Fruit fly (Drosophila melanogaster) whole organism, embryonic: ENCODE measurements around the gene Kah.

ENCODE experiments used
- CG10147 ChIP-seq: fragments of 200-800 bp; sonication (Bioruptor generic); optimal IDR thresholded peaks from 2 replicates; lab custom pipeline; 2019; ENCODE audit warnings: missing biosample characterization, mild to moderate bottlenecking, missing genetic modification characterization, moderate library complexity
- CG12659 ChIP-seq: fragments of 200-800 bp; sonication (Bioruptor generic); optimal IDR thresholded peaks from 3 replicates; lab custom pipeline; 2017; ENCODE audit warnings: mild to moderate bottlenecking, missing biosample characterization, missing genetic modification reagents, missing genetic modification characterization
- CG13775 ChIP-seq: fragments of 200-800 bp; sonication (Bioruptor generic); optimal IDR thresholded peaks from 3 replicates; lab custom pipeline; 2017; ENCODE audit warnings: missing biosample characterization, mild to moderate bottlenecking, missing genetic modification characterization
- CG14050 ChIP-seq: fragments of 200-800 bp; sonication (Bioruptor generic); IDR thresholded peaks from 3 replicates; pipeline ENCODE4 v1.3.6; 2022; ENCODE audit warnings: missing biosample characterization, missing genetic modification characterization
- CG14441 ChIP-seq: fragments of 200-800 bp; sonication (Bioruptor generic); IDR thresholded peaks from 2 replicates; pipeline ENCODE4 v1.3.6; 2022; ENCODE audit warnings: missing biosample characterization, missing genetic modification characterization
- CG15514 ChIP-seq: fragments of 200-800 bp; sonication (Bioruptor generic); optimal IDR thresholded peaks from 3 replicates; lab custom pipeline; 2017; ENCODE audit warnings: missing biosample characterization, missing genetic modification characterization, mild to moderate bottlenecking, moderate library complexity, missing genetic modification reagents
- CG1602 ChIP-seq: fragments of 200-800 bp; sonication (Bioruptor generic); optimal IDR thresholded peaks from 3 replicates; lab custom pipeline; 2016; ENCODE audit warnings: missing biosample characterization, missing genetic modification characterization
- CG16863 ChIP-seq: fragments of 200-800 bp; sonication (Bioruptor generic); optimal IDR thresholded peaks from 3 replicates; lab custom pipeline; 2016; ENCODE audit warnings: missing biosample characterization, missing genetic modification characterization
- CG17829 ChIP-seq: fragments of 200-800 bp; optimal IDR thresholded peaks from 2 replicates; lab custom pipeline; 2019; ENCODE audit warnings: missing biosample characterization, mild to moderate bottlenecking, missing genetic modification characterization, moderate library complexity
- CG18764 ChIP-seq: fragments of 200-800 bp; sonication (Bioruptor generic); optimal IDR thresholded peaks from 3 replicates; lab custom pipeline; 2016; ENCODE audit warnings: missing biosample characterization, missing genetic modification characterization
- CG2202 ChIP-seq: fragments of 200-800 bp; sonication (Bioruptor generic); optimal IDR thresholded peaks from 2 replicates; lab custom pipeline; 2018; ENCODE audit warnings: missing biosample characterization, mild to moderate bottlenecking, missing genetic modification characterization
- CG3065 ChIP-seq: fragments of 200-800 bp; sonication (Bioruptor generic); optimal IDR thresholded peaks from 2 replicates; lab custom pipeline; 2016; ENCODE audit warnings: missing biosample characterization, missing genetic modification characterization
- CG32772 ChIP-seq: fragments of 200-800 bp; sonication (Bioruptor generic); IDR thresholded peaks from 2 replicates; pipeline ENCODE4 v1.3.6; 2022; ENCODE audit warnings: missing biosample characterization, missing genetic modification characterization
- CG34224 ChIP-seq: fragments of 200-800 bp; sonication (Bioruptor generic); IDR thresholded peaks from 3 replicates; pipeline ENCODE4 v1.3.6; 2022; ENCODE audit warnings: missing biosample characterization, missing genetic modification characterization; ENCODE audit not compliant: partially characterized antibody
- CG3847 ChIP-seq: fragments of 200-800 bp; sonication (Bioruptor generic); IDR thresholded peaks from 2 replicates; pipeline ENCODE4 v1.3.6; 2022; ENCODE audit warnings: missing biosample characterization, missing genetic modification characterization
- CG6813 ChIP-seq: fragments of 200-800 bp; sonication (Bioruptor generic); optimal IDR thresholded peaks from 2 replicates; lab custom pipeline; 2017; ENCODE audit warnings: missing biosample characterization, missing genetic modification characterization, mild to moderate bottlenecking, moderate library complexity, missing genetic modification reagents
- CG7372 ChIP-seq: fragments of 200-800 bp; sonication (Bioruptor generic); IDR thresholded peaks from 2 replicates; pipeline ENCODE4 v1.3.6; 2022; ENCODE audit warnings: missing biosample characterization, missing genetic modification characterization
- CG7786 ChIP-seq: fragments of 200-800 bp; sonication (Bioruptor generic); optimal IDR thresholded peaks from 2 replicates; lab custom pipeline; 2016; ENCODE audit warnings: missing biosample characterization, missing genetic modification characterization
- CG7928 ChIP-seq: fragments of 200-800 bp; sonication (Bioruptor generic); optimal IDR thresholded peaks from 2 replicates; lab custom pipeline; 2017; ENCODE audit warnings: missing biosample characterization, mild to moderate bottlenecking, missing genetic modification characterization
- CG8281 ChIP-seq: fragments of 200-800 bp; sonication (Bioruptor generic); optimal IDR thresholded peaks from 2 replicates; lab custom pipeline; 2018; ENCODE audit warnings: missing biosample characterization, mild to moderate bottlenecking, missing genetic modification characterization, moderate library complexity
- CG9817 ChIP-seq: fragments of 200-800 bp; sonication (Bioruptor generic); optimal IDR thresholded peaks from 2 replicates; lab custom pipeline; 2018; ENCODE audit warnings: missing biosample characterization, mild to moderate bottlenecking, missing genetic modification characterization, moderate library complexity
- Camta ChIP-seq: fragments of 200-800 bp; sonication (Bioruptor generic); optimal IDR thresholded peaks from 2 replicates; lab custom pipeline; 2016; ENCODE audit warnings: missing biosample characterization, missing genetic modification characterization
- HLH4C ChIP-seq: fragments of 200-800 bp; sonication (Bioruptor generic); IDR thresholded peaks from 3 replicates; pipeline ENCODE4 v1.3.6; 2022; ENCODE audit warnings: missing biosample characterization, missing genetic modification characterization; ENCODE audit not compliant: partially characterized antibody
- Hr3 ChIP-seq: fragments of 200-800 bp; sonication (Bioruptor generic); optimal IDR thresholded peaks from 3 replicates; lab custom pipeline; 2016; ENCODE audit warnings: missing biosample characterization, missing genetic modification characterization
- NFAT ChIP-seq: fragments of 200-800 bp; sonication (Bioruptor generic); IDR thresholded peaks from 2 replicates; pipeline ENCODE4 v1.3.6; 2022; ENCODE audit warnings: missing biosample characterization, missing genetic modification characterization
- Sox100B ChIP-seq: fragments of 200-800 bp; sonication (Bioruptor generic); optimal IDR thresholded peaks from 3 replicates; lab custom pipeline; 2018; ENCODE audit warnings: missing biosample characterization, mild to moderate bottlenecking, missing genetic modification characterization
- ash1 ChIP-seq: fragments of 200-800 bp; sonication (Bioruptor generic); optimal IDR thresholded peaks from 2 replicates; lab custom pipeline; 2018; ENCODE audit warnings: missing biosample characterization, mild to moderate bottlenecking, missing genetic modification characterization
- ato ChIP-seq: fragments of 200-800 bp; sonication (Bioruptor generic); IDR thresholded peaks from 2 replicates; pipeline ENCODE4 v1.3.6; 2022; ENCODE audit warnings: missing biosample characterization, missing genetic modification characterization; ENCODE audit not compliant: partially characterized antibody
- cad ChIP-seq: fragments of >200 bp; optimal IDR thresholded peaks from 2 replicates; lab custom pipeline; 2017; ENCODE audit warnings: missing biosample characterization, missing genetic modification characterization
- chn ChIP-seq: fragments of 200-800 bp; sonication (Bioruptor generic); optimal IDR thresholded peaks from 2 replicates; lab custom pipeline; 2016; ENCODE audit warnings: missing biosample characterization, missing genetic modification characterization
- cwo ChIP-seq: fragments of 200-800 bp; sonication (Bioruptor generic); optimal IDR thresholded peaks from 3 replicates; lab custom pipeline; 2017; ENCODE audit warnings: missing biosample characterization, missing genetic modification characterization, mild to moderate bottlenecking, moderate library complexity, missing genetic modification reagents
- ewg ChIP-seq: fragments of 200-800 bp; sonication (Bioruptor generic); optimal IDR thresholded peaks from 3 replicates; lab custom pipeline; 2017; ENCODE audit warnings: mild to moderate bottlenecking, missing biosample characterization, missing genetic modification reagents, missing genetic modification characterization
- fu2 ChIP-seq: fragments of 200-800 bp; sonication (Bioruptor generic); optimal IDR thresholded peaks from 2 replicates; lab custom pipeline; 2016; ENCODE audit warnings: missing biosample characterization, missing genetic modification characterization
- gem ChIP-seq: fragments of 200-800 bp; sonication (Bioruptor generic); optimal IDR thresholded peaks from 2 replicates; lab custom pipeline; 2019; ENCODE audit warnings: missing biosample characterization, mild to moderate bottlenecking, missing genetic modification characterization, moderate library complexity
- grn ChIP-seq: fragments of 200-800 bp; sonication (Bioruptor generic); optimal IDR thresholded peaks from 3 replicates; lab custom pipeline; 2017; ENCODE audit warnings: missing biosample characterization, missing genetic modification characterization
- hkb ChIP-seq, 2 experiments: fragments of 200-800 bp in 1 of 2; fragments of >200 bp in 1 of 2; sonication (Bioruptor generic) in 1 of 2; IDR thresholded peaks in 1 of 2; optimal IDR thresholded peaks in 1 of 2; 2 replicates each; pipeline versions ENCODE4 v1.3.6 to Lab custom; 2017 to 2022; ENCODE audit warnings: missing biosample characterization in 1 of 2, missing genetic modification characterization in 1 of 2
- oc ChIP-seq: fragments of 200-800 bp; sonication (Bioruptor generic); optimal IDR thresholded peaks from 2 replicates; lab custom pipeline; 2018; ENCODE audit warnings: missing biosample characterization, mild to moderate bottlenecking, missing genetic modification characterization, moderate library complexity
- ranshi ChIP-seq: fragments of 200-800 bp; sonication (Bioruptor generic); IDR thresholded peaks from 2 replicates; pipeline ENCODE4 v1.3.6; 2022; ENCODE audit warnings: missing biosample characterization, missing genetic modification characterization
- sug ChIP-seq: fragments of 200-800 bp; optimal IDR thresholded peaks from 2 replicates; lab custom pipeline; 2019; ENCODE audit warnings: missing biosample characterization, mild to moderate bottlenecking, missing genetic modification characterization, moderate library complexity
- tio ChIP-seq: fragments of 200-800 bp; sonication (Bioruptor generic); optimal IDR thresholded peaks from 2 replicates; lab custom pipeline; 2017; ENCODE audit warnings: missing biosample characterization, missing genetic modification characterization, inconsistent platforms
- tll ChIP-seq, 2 experiments: fragments of 200-800 bp in 1 of 2; fragments of >200 bp in 1 of 2; sonication (Bioruptor generic) in 1 of 2; optimal IDR thresholded peaks; 2 replicates each; lab custom pipeline; 2017 to 2019; ENCODE audit warnings: missing biosample characterization in 2 of 2, missing genetic modification characterization in 2 of 2, mild to moderate bottlenecking in 1 of 2, moderate library complexity in 1 of 2
- twi ChIP-seq: fragments of 200-800 bp; optimal IDR thresholded peaks from 2 replicates; lab custom pipeline; 2019; ENCODE audit warnings: missing biosample characterization, mild to moderate bottlenecking, missing genetic modification characterization, moderate library complexity
- vvl ChIP-seq: fragments of 200-800 bp; sonication (Bioruptor generic); IDR thresholded peaks from 2 replicates; pipeline ENCODE4 v1.3.6; 2022; ENCODE audit warnings: missing biosample characterization, missing genetic modification characterization
- yki ChIP-seq: fragments of >200 bp; optimal IDR thresholded peaks from 3 replicates; lab custom pipeline; 2018
- zen2 ChIP-seq: fragments of 200-800 bp; sonication (Bioruptor generic); IDR thresholded peaks from 3 replicates; pipeline ENCODE4 v1.3.6; 2022; ENCODE audit warnings: missing biosample characterization, missing genetic modification characterization; ENCODE audit not compliant: partially characterized antibody
- zfh1 ChIP-seq: fragments of 200-800 bp; sonication (Bioruptor generic); IDR thresholded peaks from 3 replicates; pipeline ENCODE4 v1.3.6; 2022; ENCODE audit warnings: missing biosample characterization, missing genetic modification characterization

Gene Kah

DNA sequence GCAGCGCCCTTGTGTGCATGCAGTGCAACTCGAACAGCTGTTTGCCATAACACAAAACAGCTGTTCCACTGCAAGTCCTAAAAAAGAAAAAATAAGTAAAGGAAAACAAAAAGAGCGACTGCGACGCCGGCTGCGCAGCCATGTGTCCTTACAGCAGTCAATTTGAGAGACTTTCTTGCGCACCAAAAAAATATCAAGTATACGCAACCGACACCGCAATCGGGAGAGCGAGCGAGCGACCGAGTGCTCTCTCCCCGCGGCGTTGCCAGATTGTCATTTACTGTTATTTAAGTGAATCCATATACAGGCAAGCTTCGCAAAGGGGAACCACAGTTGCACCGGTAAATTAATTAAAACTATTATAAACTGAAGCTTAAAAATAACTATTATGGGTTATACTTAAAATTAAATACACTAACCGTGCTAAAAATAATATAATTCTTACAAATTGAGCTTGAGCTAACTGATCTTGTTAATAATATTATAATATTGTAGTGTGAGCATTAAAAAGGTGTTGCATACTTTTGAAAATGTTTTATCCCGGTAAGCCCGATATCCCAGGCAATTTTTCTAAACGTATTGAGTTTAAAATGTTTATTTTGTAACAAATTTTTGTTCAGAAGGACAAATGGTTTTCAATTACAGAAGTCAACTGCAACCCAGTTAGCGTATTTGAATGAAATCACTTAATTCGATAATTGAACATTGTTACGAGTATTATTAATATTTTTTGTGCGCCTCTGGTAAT lies 41.0 kb upstream of the Kah start (continued):
- TF ChIP-seq sug (tag; lab: Kevin White, UChicago) (no peak), CG3847 (GFP tag; lab: Robert Waterston, UW) (peak; percentile 40; the same call in 1 of the 2 replicates), CG7372 (GFP tag; lab: Robert Waterston, UW) (peak; percentile 91), vvl (GFP tag; lab: Robert Waterston, UW) (peak; percentile 71), CG14441 (GFP tag; lab: Robert Waterston, UW) (peak; percentile 30; the same call in 1 of the 2 replicates), CG16863 (GFP tag; lab: Kevin White, UChicago) (no peak), CG7786 (GFP tag; lab: Kevin White, UChicago) (no peak), CG6813 (GFP tag; lab: Kevin White, UChicago) (peak; percentile 23), cad (GFP tag; lab: Kevin White, UChicago) (no peak), CG8281 (no peak), CG14050 (GFP tag; lab: Robert Waterston, UW) (peak; percentile 23; the same call in 1 of the 3 replicates), ranshi (GFP tag; lab: Robert Waterston, UW) (0 out of 2 replicates have a peak, but pooled peaks have one; percentile 55), CG32772 (no peak)

DNA sequence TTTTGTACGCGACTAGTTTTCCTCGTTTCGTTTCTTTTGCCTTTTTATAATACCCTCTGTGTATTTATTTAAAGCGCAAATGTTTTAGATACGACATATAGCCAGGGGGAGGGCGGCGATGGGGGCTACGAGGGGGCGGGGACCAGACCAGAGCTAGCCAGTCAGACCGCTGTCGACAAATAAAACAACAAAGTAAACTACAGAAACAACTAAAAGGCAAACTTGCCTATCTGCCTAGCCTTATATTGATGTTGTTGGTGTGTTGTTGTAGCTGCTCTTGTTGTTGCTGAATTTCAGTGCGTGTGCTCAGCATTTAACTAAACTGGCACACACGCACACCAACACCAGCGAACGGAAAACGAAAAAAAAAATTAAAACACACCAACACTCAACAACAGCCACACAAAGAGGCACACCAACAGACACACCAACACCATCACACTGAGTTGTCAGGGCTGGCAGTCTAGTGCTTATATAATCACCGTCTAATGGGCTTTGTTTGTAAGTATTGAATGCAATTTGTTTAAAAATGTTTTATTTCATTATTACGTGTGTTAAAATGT lies 40.4 kb upstream of the Kah start:
- TF ChIP-seq sug (tag; lab: Kevin White, UChicago) (peak; percentile 47), HLH4C (GFP tag; lab: Robert Waterston, UW) (no peak), CG7928 (GFP tag; lab: Kevin White, UChicago) (peak; percentile 72), ash1 (no peak), Camta (GFP tag; lab: Kevin White, UChicago) (no peak), hkb (optimal IDR thresholded peaks at IDR 0.05; lab: Kevin White, UChicago) (no peak), hkb (GFP tag; IDR thresholded peaks at IDR 0.05; lab: Robert Waterston, UW) (peak; percentile 47; the same call in 1 of the 2 replicates), yki (lab: Kevin White, UChicago) (no peak), CG18764 (GFP tag; lab: Kevin White, UChicago) (no peak), Hr3 (GFP tag; lab: Kevin White, UChicago) (no peak), CG9817 (tag; lab: Kevin White, UChicago) (no peak), CG34224 (GFP tag; lab: Robert Waterston, UW) (no peak), CG3065 (no peak), CG1602 (GFP tag; lab: Kevin White, UChicago) (no peak), twi (tag; lab: Kevin White, UChicago) (no peak), CG2202 (no peak), CG13775 (GFP tag; lab: Kevin White, UChicago) (no peak), fu2 (GFP tag; lab: Kevin White, UChicago) (no peak), CG15514 (no peak), chn (GFP tag; lab: Kevin White, UChicago) (no peak), tll (GFP tag; optimal IDR thresholded peaks at IDR 0.05; lab: Kevin White, UChicago) (no peak), NFAT (GFP tag; lab: Robert Waterston, UW) (0 out of 2 replicates have a peak, but pooled peaks have one; percentile 23), CG10147 (GFP tag; lab: Kevin White, UChicago) (no peak), gem (peak; percentile 32), zen2 (GFP tag; lab: Robert Waterston, UW) (no peak), zfh1 (peak; percentile 13; the same call in 1 of the 3 replicates), ato (no peak), grn (peak; percentile 15), ewg (no peak), tio (GFP tag; lab: Kevin White, UChicago) (no peak), CG17829 (no peak), CG16863 (GFP tag; lab: Kevin White, UChicago) (no peak), Sox100B (GFP tag; lab: Kevin White, UChicago) (no peak), cwo (GFP tag; lab: Kevin White, UChicago) (peak; percentile 18), CG12659 (no peak), oc (no peak)
